Worm (Caenorhabditis elegans): Measurements from ENCODE around the gene cutl-26.

- no peak for TF ChIP-seq ceh-82 (tag; optimal IDR thresholded peaks at IDR 0.05)
- no peak for TF ChIP-seq elt-2 (tag; optimal IDR thresholded peaks at IDR 0.05)
- no peak for TF ChIP-seq sox-4 (tag; optimal IDR thresholded peaks at IDR 0.05)
- TF ChIP-seq ets-5 (GFP tag; IDR thresholded peaks at IDR 0.05) = no peak
- TF ChIP-seq snpc-4 (tag; optimal IDR thresholded peaks at IDR 0.05) = no peak
Observed at ce11 chrIV:728095-728494, 20.6 kb upstream of the cutl-26 start, which contains the start of gene Y55F3C.9.

All from whole organism, L1 larva.